Fruit fly (Drosophila melanogaster) whole organism, embryonic: ENCODE data around the gene CG33643.

Experiments used
- Bgb ChIP-seq: fragments of 200-800 bp; sonication (Bioruptor generic); IDR thresholded peaks from 2 replicates; pipeline ENCODE4 v1.3.6; 2022; ENCODE audit warnings: missing biosample characterization, missing genetic modification characterization; ENCODE audit not compliant: partially characterized antibody
- CG12299 ChIP-seq: fragments of 200-800 bp; sonication (Bioruptor generic); optimal IDR thresholded peaks from 2 replicates; lab custom pipeline; 2018; ENCODE audit warnings: missing biosample characterization, mild to moderate bottlenecking, missing genetic modification characterization
- CG13287 ChIP-seq: fragments of 200-800 bp; sonication (Bioruptor generic); IDR thresholded peaks from 2 replicates; pipeline ENCODE4 v1.3.6; 2022; ENCODE audit warnings: missing biosample characterization, missing genetic modification characterization; ENCODE audit not compliant: partially characterized antibody
- CG13775 ChIP-seq: fragments of 200-800 bp; sonication (Bioruptor generic); optimal IDR thresholded peaks from 3 replicates; lab custom pipeline; 2017; ENCODE audit warnings: missing biosample characterization, mild to moderate bottlenecking, missing genetic modification characterization
- CG14667 ChIP-seq: fragments of 200-800 bp; sonication (Bioruptor generic); IDR thresholded peaks from 2 replicates; pipeline ENCODE4 v1.3.6; 2022; ENCODE audit warnings: missing biosample characterization, missing genetic modification characterization
- CG1603 ChIP-seq: fragments of 200-800 bp; sonication (Bioruptor generic); optimal IDR thresholded peaks from 2 replicates; lab custom pipeline; 2019; ENCODE audit warnings: missing biosample characterization, mild to moderate bottlenecking, missing genetic modification characterization, moderate library complexity
- CG17568 ChIP-seq: fragments of 200-800 bp; sonication (Bioruptor generic); optimal IDR thresholded peaks from 2 replicates; lab custom pipeline; 2018; ENCODE audit warnings: missing biosample characterization, mild to moderate bottlenecking, missing genetic modification characterization, moderate library complexity
- CG18619 ChIP-seq: fragments of 200-800 bp; sonication (Bioruptor generic); optimal IDR thresholded peaks from 3 replicates; lab custom pipeline; 2017; ENCODE audit warnings: missing biosample characterization, mild to moderate bottlenecking, missing genetic modification characterization
- CG18764 ChIP-seq: fragments of 200-800 bp; sonication (Bioruptor generic); optimal IDR thresholded peaks from 3 replicates; lab custom pipeline; 2016; ENCODE audit warnings: missing biosample characterization, missing genetic modification characterization
- CG30431 ChIP-seq: fragments of 200-800 bp; sonication (Bioruptor generic); optimal IDR thresholded peaks from 2 replicates; lab custom pipeline; 2017; ENCODE audit warnings: missing biosample characterization, missing genetic modification characterization
- CG31365 ChIP-seq: fragments of 200-800 bp; sonication (Bioruptor generic); optimal IDR thresholded peaks from 2 replicates; lab custom pipeline; 2018; ENCODE audit warnings: missing biosample characterization, mild to moderate bottlenecking, missing genetic modification characterization
- CG4282 ChIP-seq: fragments of 200-800 bp; sonication (Bioruptor generic); optimal IDR thresholded peaks from 2 replicates; lab custom pipeline; 2016; ENCODE audit warnings: missing biosample characterization, missing genetic modification characterization
- CG4360 ChIP-seq: fragments of 200-800 bp; sonication (Bioruptor generic); IDR thresholded peaks from 2 replicates; pipeline ENCODE4 v1.3.6; 2022; ENCODE audit warnings: missing biosample characterization, missing genetic modification characterization
- CG43689 ChIP-seq: fragments of 200-800 bp; sonication (Bioruptor generic); IDR thresholded peaks from 2 replicates; pipeline ENCODE4 v1.3.6; 2022; ENCODE audit warnings: missing biosample characterization, missing genetic modification characterization
- CG4854 ChIP-seq: fragments of 200-800 bp; sonication (Bioruptor generic); optimal IDR thresholded peaks from 2 replicates; lab custom pipeline; 2016; ENCODE audit warnings: missing biosample characterization, missing genetic modification characterization, inconsistent platforms
- CG6272 ChIP-seq: fragments of 200-800 bp; sonication (Bioruptor generic); IDR thresholded peaks from 2 replicates; pipeline ENCODE4 v1.3.6; 2022; ENCODE audit warnings: missing biosample characterization, missing genetic modification characterization
- CG6765 ChIP-seq: fragments of 200-800 bp; sonication (Bioruptor generic); optimal IDR thresholded peaks from 3 replicates; lab custom pipeline; 2017; ENCODE audit warnings: missing biosample characterization, mild to moderate bottlenecking, missing genetic modification characterization
- CG9727 ChIP-seq: fragments of 200-800 bp; sonication (Bioruptor generic); optimal IDR thresholded peaks from 3 replicates; lab custom pipeline; 2017; ENCODE audit warnings: missing biosample characterization, mild to moderate bottlenecking, missing genetic modification characterization
- Camta ChIP-seq: fragments of 200-800 bp; sonication (Bioruptor generic); optimal IDR thresholded peaks from 2 replicates; lab custom pipeline; 2016; ENCODE audit warnings: missing biosample characterization, missing genetic modification characterization
- Dbx ChIP-seq: fragments of 200-800 bp; sonication (Bioruptor generic); IDR thresholded peaks from 3 replicates; pipeline ENCODE4 v1.3.6; 2022; ENCODE audit warnings: missing biosample characterization, missing genetic modification characterization
- Dip2 ChIP-seq: fragments of 200-800 bp; sonication (Bioruptor generic); IDR thresholded peaks from 2 replicates; pipeline ENCODE4 v1.3.6; 2022; ENCODE audit warnings: missing biosample characterization, missing genetic modification characterization
- Elba2 ChIP-seq: fragments of 200-800 bp; sonication (Bioruptor generic); optimal IDR thresholded peaks from 3 replicates; lab custom pipeline; 2016; ENCODE audit warnings: missing biosample characterization, missing genetic modification characterization
- H15 ChIP-seq: fragments of 200-800 bp; sonication (Bioruptor generic); IDR thresholded peaks from 3 replicates; pipeline ENCODE4 v1.3.6; 2022; ENCODE audit warnings: missing biosample characterization, missing genetic modification characterization
- Med ChIP-seq: fragments of 200-800 bp; sonication (Bioruptor generic); peaks from one replicate; lab custom pipeline; 2016; ENCODE audit warnings: missing biosample characterization, missing genetic modification characterization, mild to moderate bottlenecking, inconsistent platforms, moderate library complexity
- Nf-YB ChIP-seq: fragments of 200-800 bp; sonication (Bioruptor generic); optimal IDR thresholded peaks from 3 replicates; lab custom pipeline; 2019; ENCODE audit warnings: missing biosample characterization, mild to moderate bottlenecking, missing genetic modification characterization, moderate library complexity
- Oaz ChIP-seq: fragments of 200-800 bp; sonication (Bioruptor generic); IDR thresholded peaks from 2 replicates; pipeline ENCODE4 v1.3.6; 2022; ENCODE audit warnings: missing biosample characterization, missing genetic modification characterization
- Ptx1 ChIP-seq: fragments of 200-800 bp; sonication (Bioruptor generic); IDR thresholded peaks from 2 replicates; pipeline ENCODE4 v1.3.6; 2022; ENCODE audit warnings: missing biosample characterization, missing genetic modification characterization
- TFAM ChIP-seq: fragments of 200-800 bp; sonication (Bioruptor generic); optimal IDR thresholded peaks from 2 replicates; lab custom pipeline; 2017; ENCODE audit warnings: missing biosample characterization, missing genetic modification characterization, inconsistent platforms
- al ChIP-seq: fragments of 200-800 bp; sonication (Bioruptor generic); IDR thresholded peaks from 2 replicates; pipeline ENCODE4 v1.3.6; 2022; ENCODE audit warnings: missing biosample characterization, missing genetic modification characterization
- aop ChIP-seq: fragments of 200-800 bp; sonication (Bioruptor generic); IDR thresholded peaks from 2 replicates; pipeline ENCODE4 v1.3.6; 2022; ENCODE audit warnings: missing biosample characterization, missing genetic modification characterization
- bsh ChIP-seq, 2 experiments: fragments of 200-800 bp; sonication (Bioruptor generic); optimal IDR thresholded peaks; 2 replicates each; lab custom pipeline; 2017 to 2018; ENCODE audit warnings: mild to moderate bottlenecking in 2 of 2, missing biosample characterization in 2 of 2, missing genetic modification characterization in 2 of 2, moderate library complexity in 1 of 2
- chinmo ChIP-seq: fragments of 200-800 bp; sonication (Bioruptor generic); IDR thresholded peaks from 4 replicates; pipeline ENCODE4 v1.3.6; 2022; ENCODE audit warnings: missing biosample characterization, missing genetic modification characterization; ENCODE audit not compliant: partially characterized antibody
- crp ChIP-seq, 2 experiments: fragments of 200-800 bp; sonication (Bioruptor generic); optimal IDR thresholded peaks; 2 replicates in 1 of 2; 3 replicates in 1 of 2; lab custom pipeline; 2017; ENCODE audit warnings: missing biosample characterization in 2 of 2, missing genetic modification characterization in 2 of 2, mild to moderate bottlenecking in 1 of 2, moderate library complexity in 1 of 2
- da ChIP-seq: fragments of 200-800 bp; sonication (Bioruptor generic); optimal IDR thresholded peaks from 2 replicates; lab custom pipeline; 2016; ENCODE audit warnings: missing biosample characterization, missing genetic modification characterization
- eve ChIP-seq, 2 experiments: fragments of >200 bp; optimal IDR thresholded peaks; 2 replicates each; lab custom pipeline; 2017; ENCODE audit warnings: missing biosample characterization in 2 of 2, missing genetic modification characterization in 2 of 2
- exex ChIP-seq: fragments of 200-800 bp; sonication (Bioruptor generic); optimal IDR thresholded peaks from 4 replicates; lab custom pipeline; 2018; ENCODE audit warnings: missing biosample characterization, mild to moderate bottlenecking, missing genetic modification characterization, moderate library complexity
- gcm2 ChIP-seq: fragments of 200-800 bp; sonication (Bioruptor generic); optimal IDR thresholded peaks from 2 replicates; lab custom pipeline; 2016; ENCODE audit warnings: missing biosample characterization, missing genetic modification characterization
- gfzf ChIP-seq: fragments of 200-800 bp; sonication (Bioruptor generic); optimal IDR thresholded peaks from 2 replicates; lab custom pipeline; 2016; ENCODE audit warnings: missing biosample characterization, mild to moderate bottlenecking, missing genetic modification characterization, moderate library complexity
- hbn ChIP-seq: fragments of 200-800 bp; sonication (Bioruptor generic); IDR thresholded peaks from 2 replicates; pipeline ENCODE4 v1.3.6; 2022; ENCODE audit warnings: missing biosample characterization, missing genetic modification characterization; ENCODE audit not compliant: partially characterized antibody
- hth ChIP-seq: fragments of >200 bp; optimal IDR thresholded peaks from 2 replicates; lab custom pipeline; 2017; ENCODE audit warnings: inconsistent platforms
- jing ChIP-seq: fragments of 200-800 bp; sonication (Bioruptor generic); optimal IDR thresholded peaks from 2 replicates; lab custom pipeline; 2018; ENCODE audit warnings: missing biosample characterization, mild to moderate bottlenecking, missing genetic modification characterization
- kni ChIP-seq: fragments of 200-800 bp; sonication (Bioruptor generic); optimal IDR thresholded peaks from 3 replicates; lab custom pipeline; 2017; ENCODE audit warnings: mild to moderate bottlenecking, missing biosample characterization, missing genetic modification reagents, missing genetic modification characterization
- otp ChIP-seq: fragments of 200-800 bp; sonication (Bioruptor generic); IDR thresholded peaks from 3 replicates; pipeline ENCODE4, ENCODE4 v1.3.6; 2022; ENCODE audit warnings: missing biosample characterization, missing genetic modification characterization
- ro ChIP-seq: fragments of 200-800 bp; sonication (Bioruptor generic); IDR thresholded peaks from 2 replicates; pipeline ENCODE4 v1.3.6; 2022; ENCODE audit warnings: missing biosample characterization, missing genetic modification characterization
- tin ChIP-seq: fragments of 200-800 bp; sonication (Bioruptor generic); optimal IDR thresholded peaks from 3 replicates; lab custom pipeline; 2016; ENCODE audit warnings: missing biosample characterization, missing genetic modification characterization
- unc-4 ChIP-seq: fragments of 200-800 bp; sonication (Bioruptor generic); IDR thresholded peaks from 2 replicates; pipeline ENCODE4 v1.3.6; 2022; ENCODE audit warnings: missing biosample characterization, missing genetic modification characterization; ENCODE audit not compliant: partially characterized antibody
- usp ChIP-seq: fragments of >200 bp; optimal IDR thresholded peaks from 2 replicates; lab custom pipeline; 2017; ENCODE audit warnings: missing biosample characterization, missing genetic modification characterization
- vfl ChIP-seq: fragments of 200-800 bp; sonication (Bioruptor generic); optimal IDR thresholded peaks from 2 replicates; lab custom pipeline; 2016; ENCODE audit warnings: missing biosample characterization, missing genetic modification characterization

The CG33643 gene

dm6 chr2L:13548786-13549780 is 18.2 kb downstream of the CG33643 start, which contains the start of gene B4:
Gene B4, minus strand, starts transcription at chr2L:13549328.
- TF ChIP-seq Dbx (GFP tag; lab: Robert Waterston, UW) (peak; percentile 76; the same call in 2 of the 3 replicates), vfl (GFP tag; lab: Kevin White, UChicago) (no peak), Bgb (GFP tag; lab: Robert Waterston, UW) (peak; percentile 67), tin (no peak), Elba2 (GFP tag; lab: Kevin White, UChicago) (peak; percentile 29), CG13287 (GFP tag; lab: Robert Waterston, UW) (peak; percentile 66), CG4854 (GFP tag; lab: Kevin White, UChicago) (peak; percentile 16), CG14667 (GFP tag; lab: Robert Waterston, UW) (no peak), CG1603 (tag; lab: Kevin White, UChicago) (peak; percentile 59), CG31365 (tag; lab: Kevin White, UChicago) (peak; percentile 5), unc-4 (GFP tag; lab: Robert Waterston, UW) (0 out of 2 replicates have a peak, but pooled peaks have one; percentile 15), Ptx1 (GFP tag; lab: Robert Waterston, UW) (no peak), CG4282 (GFP tag; lab: Kevin White, UChicago) (no peak), Dip2 (GFP tag; lab: Robert Waterston, UW) (no peak), gcm2 (GFP tag; lab: Kevin White, UChicago) (peak; percentile 30), bsh (GFP tag; optimal IDR thresholded peaks at IDR 0.05; lab: Kevin White, UChicago) (peak; percentile 1 to 70), jing (no peak), aop (GFP tag; lab: Robert Waterston, UW) (0 out of 2 replicates have a peak, but pooled peaks have one; percentile 41), hth (lab: Kevin White, UChicago) (no peak), Nf-YB (no peak), kni (GFP tag; lab: Kevin White, UChicago) (peak; percentile 64), CG17568 (GFP tag; lab: Kevin White, UChicago) (peak; percentile 19), Camta (GFP tag; lab: Kevin White, UChicago) (peak; percentile 10), crp (GFP tag; optimal IDR thresholded peaks at IDR 0.05; lab: Kevin White, UChicago) (peak in 1 of 2 experiments; percentile 72), da (GFP tag; lab: Kevin White, UChicago) (peak; percentile 9), otp (no peak; the same call in 2 of the 3 replicates), CG6765 (GFP tag; lab: Kevin White, UChicago) (peak; percentile 65), exex (peak; percentile 4), usp (GFP tag; lab: Kevin White, UChicago) (no peak), CG30431 (GFP tag; lab: Kevin White, UChicago) (no peak), Oaz (GFP tag; lab: Robert Waterston, UW) (no peak), gfzf (GFP tag; lab: Kevin White, UChicago) (peak; percentile 74), CG4360 (GFP tag; lab: Robert Waterston, UW) (peak; percentile 46; the same call in 1 of the 2 replicates), CG18619 (GFP tag; lab: Kevin White, UChicago) (no peak), Med (GFP tag; lab: Kevin White, UChicago) (peak; percentile 95), CG6272 (GFP tag; lab: Robert Waterston, UW) (no peak), ro (GFP tag; lab: Robert Waterston, UW) (no peak), TFAM (GFP tag; lab: Kevin White, UChicago) (no peak), CG9727 (GFP tag; lab: Kevin White, UChicago) (peak; percentile 39), CG12299 (tag; lab: Kevin White, UChicago) (no peak), eve (GFP tag; optimal IDR thresholded peaks at IDR 0.05; lab: Kevin White, UChicago) (peak in 1 of 2 experiments; percentile 55), chinmo (GFP tag; lab: Robert Waterston, UW) (peak; percentile 81; the same call in 2 of the 4 replicates), hbn (GFP tag; lab: Robert Waterston, UW) (no peak), CG43689 (no peak; the same call in 1 of the 2 replicates), H15 (GFP tag; lab: Robert Waterston, UW) (no peak; the same call in 2 of the 3 replicates), al (GFP tag; lab: Robert Waterston, UW) (no peak), CG13775 (GFP tag; lab: Kevin White, UChicago) (no peak), CG18764 (no peak)
